Worm (Caenorhabditis elegans) whole organism, L4/young adult: ENCODE data around the gene T23B7.2.

Experiments used
- W03F9.2 ChIP-seq: fragments of 150-350 bp; optimal IDR thresholded peaks from 2 replicates; lab custom pipeline; 2014; ENCODE audit warnings: missing biosample characterization, missing genetic modification characterization
- dao-5 ChIP-seq: sonication (generic microtip); optimal IDR thresholded peaks from 2 replicates; lab custom pipeline; 2016; ENCODE audit warnings: missing genotype, missing genetic modification characterization, moderate library complexity, missing compliant biosample characterization
- him-1 ChIP-seq: sonication (generic microtip); optimal IDR thresholded peaks from 2 replicates; lab custom pipeline; 2016; ENCODE audit warnings: missing genotype, missing genetic modification reagents, missing genetic modification characterization, missing compliant biosample characterization

- no peak for TF ChIP-seq him-1
- no peak for TF ChIP-seq W03F9.2 (tag; lab: Kevin White, UChicago)
- no peak for TF ChIP-seq dao-5 (tag; lab: Kevin White, UChicago)
These were observed 30.1 kb downstream of the T23B7.2 start, which contains the start of gene rig-6 for ce11 chrII:4811986-4812385.
